Fruit fly (Drosophila melanogaster): ENCODE results near the gene CG14451.

DNA sequence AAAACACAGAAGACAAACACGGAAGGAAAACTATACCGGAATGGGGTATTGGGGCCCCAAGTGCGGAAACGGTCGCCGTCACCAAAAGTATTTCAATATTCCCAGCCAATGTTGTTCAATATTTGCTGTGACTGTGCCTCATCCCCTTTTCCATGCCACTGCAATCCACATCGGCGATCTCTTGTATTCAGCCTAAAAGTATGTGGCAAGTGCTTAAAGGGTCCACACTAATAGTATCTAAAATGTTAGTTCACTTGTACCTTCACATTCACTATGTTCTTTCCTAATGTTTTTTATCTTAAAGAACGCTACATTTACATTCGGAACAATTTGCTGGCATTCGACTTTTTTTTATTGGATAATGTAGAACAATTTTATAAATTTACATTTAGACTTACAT lies 41.0 kb downstream of the CG14451 start:
- TF ChIP-seq Doc2 (GFP tag; IDR thresholded peaks at IDR 0.05) = no peak
- TF ChIP-seq Atf6 (GFP tag; IDR thresholded peaks at IDR 0.05) = no peak
- TF ChIP-seq ttk (GFP tag; IDR thresholded peaks at IDR 0.05) = no peak
- TF ChIP-seq dysf (GFP tag; IDR thresholded peaks at IDR 0.05) = no peak
- no peak for TF ChIP-seq slou (GFP tag; optimal IDR thresholded peaks at IDR 0.05)
